Fruit fly (Drosophila melanogaster) whole organism, embryonic: ENCODE data around the gene Lsp1alpha.
A peak's percentile ranks its signal among the peaks of the same experiment; 100 is the strongest.

Source experiments
- CG1024 ChIP-seq: fragments of 200-800 bp; sonication (Bioruptor generic); IDR thresholded peaks from 2 replicates; pipeline ENCODE4 v1.3.6; 2022; ENCODE audit warnings: missing biosample characterization, missing genetic modification characterization
- CG11085 ChIP-seq: fragments of 200-800 bp; sonication (Bioruptor generic); IDR thresholded peaks from 2 replicates; pipeline ENCODE4 v1.3.6; 2022; ENCODE audit warnings: missing biosample characterization, missing genetic modification characterization
- CG11695 ChIP-seq: fragments of 200-800 bp; sonication (Bioruptor generic); IDR thresholded peaks from 3 replicates; pipeline ENCODE4 v1.3.6; 2022; ENCODE audit warnings: missing biosample characterization, missing genetic modification characterization
- CG13624 ChIP-seq: fragments of 200-800 bp; sonication (Bioruptor generic); optimal IDR thresholded peaks from 2 replicates; lab custom pipeline; 2016; ENCODE audit warnings: missing biosample characterization, missing genetic modification characterization
- CG13775 ChIP-seq: fragments of 200-800 bp; sonication (Bioruptor generic); optimal IDR thresholded peaks from 3 replicates; lab custom pipeline; 2017; ENCODE audit warnings: missing biosample characterization, mild to moderate bottlenecking, missing genetic modification characterization
- CG15011 ChIP-seq: fragments of 200-800 bp; sonication (Bioruptor generic); optimal IDR thresholded peaks from 3 replicates; lab custom pipeline; 2018; ENCODE audit warnings: missing biosample characterization, mild to moderate bottlenecking, missing genetic modification characterization
- CG1603 ChIP-seq: fragments of 200-800 bp; sonication (Bioruptor generic); optimal IDR thresholded peaks from 2 replicates; lab custom pipeline; 2019; ENCODE audit warnings: missing biosample characterization, mild to moderate bottlenecking, missing genetic modification characterization, moderate library complexity
- CG17186 ChIP-seq: fragments of 200-800 bp; sonication (Bioruptor generic); optimal IDR thresholded peaks from 3 replicates; lab custom pipeline; 2017; ENCODE audit warnings: missing biosample characterization, missing genetic modification reagents, missing genetic modification characterization
- CG17829 ChIP-seq: fragments of 200-800 bp; optimal IDR thresholded peaks from 2 replicates; lab custom pipeline; 2019; ENCODE audit warnings: missing biosample characterization, mild to moderate bottlenecking, missing genetic modification characterization, moderate library complexity
- CG18599 ChIP-seq: fragments of 200-800 bp; sonication (Bioruptor generic); optimal IDR thresholded peaks from 3 replicates; lab custom pipeline; 2017; ENCODE audit warnings: missing biosample characterization, missing genetic modification characterization, mild to moderate bottlenecking, moderate library complexity, missing genetic modification reagents
- CG30431 ChIP-seq: fragments of 200-800 bp; sonication (Bioruptor generic); optimal IDR thresholded peaks from 2 replicates; lab custom pipeline; 2017; ENCODE audit warnings: missing biosample characterization, missing genetic modification characterization
- CG4424 ChIP-seq: fragments of 200-800 bp; sonication (Bioruptor generic); optimal IDR thresholded peaks from 3 replicates; lab custom pipeline; 2016; ENCODE audit warnings: missing biosample characterization, missing genetic modification characterization
- CG6272 ChIP-seq: fragments of 200-800 bp; sonication (Bioruptor generic); IDR thresholded peaks from 2 replicates; pipeline ENCODE4 v1.3.6; 2022; ENCODE audit warnings: missing biosample characterization, missing genetic modification characterization
- CG6813 ChIP-seq: fragments of 200-800 bp; sonication (Bioruptor generic); optimal IDR thresholded peaks from 2 replicates; lab custom pipeline; 2017; ENCODE audit warnings: missing biosample characterization, missing genetic modification characterization, mild to moderate bottlenecking, moderate library complexity, missing genetic modification reagents
- CG7556 ChIP-seq: fragments of 200-800 bp; sonication (Bioruptor generic); optimal IDR thresholded peaks from 2 replicates; lab custom pipeline; 2017; ENCODE audit warnings: missing biosample characterization, mild to moderate bottlenecking, missing genetic modification characterization
- CG8924 ChIP-seq: fragments of 200-800 bp; optimal IDR thresholded peaks from 3 replicates; lab custom pipeline; 2019; ENCODE audit warnings: missing biosample characterization, mild to moderate bottlenecking, missing genetic modification characterization, moderate library complexity
- CG9797 ChIP-seq: fragments of 200-800 bp; sonication (Bioruptor generic); optimal IDR thresholded peaks from 3 replicates; lab custom pipeline; 2018; ENCODE audit warnings: missing biosample characterization, mild to moderate bottlenecking, missing genetic modification characterization
- CG9876 ChIP-seq: fragments of 200-800 bp; sonication (Bioruptor generic); optimal IDR thresholded peaks from 2 replicates; lab custom pipeline; 2016; ENCODE audit warnings: missing biosample characterization, missing genetic modification characterization
- D19A ChIP-seq: fragments of 200-800 bp; optimal IDR thresholded peaks from 3 replicates; lab custom pipeline; 2019; ENCODE audit warnings: missing biosample characterization, mild to moderate bottlenecking, missing genetic modification characterization, moderate library complexity
- Dek ChIP-seq: fragments of 200-800 bp; sonication (Bioruptor generic); optimal IDR thresholded peaks from 3 replicates; lab custom pipeline; 2019; ENCODE audit warnings: missing biosample characterization, mild to moderate bottlenecking, missing genetic modification characterization, moderate library complexity
- Drgx ChIP-seq: fragments of 200-800 bp; sonication (Bioruptor generic); IDR thresholded peaks from 2 replicates; pipeline ENCODE4 v1.3.6; 2022; ENCODE audit warnings: missing biosample characterization, missing genetic modification characterization
- Fer2 ChIP-seq: fragments of 200-800 bp; sonication (Bioruptor generic); optimal IDR thresholded peaks from 2 replicates; lab custom pipeline; 2018; ENCODE audit warnings: missing biosample characterization, mild to moderate bottlenecking, missing genetic modification characterization, moderate library complexity
- HHEX ChIP-seq: fragments of 200-800 bp; sonication (Bioruptor generic); optimal IDR thresholded peaks from 3 replicates; lab custom pipeline; 2017; ENCODE audit warnings: missing biosample characterization, mild to moderate bottlenecking, missing genetic modification characterization, missing genetic modification reagents
- Hsf ChIP-seq: fragments of 200-800 bp; sonication (Bioruptor generic); optimal IDR thresholded peaks from 3 replicates; lab custom pipeline; 2016; ENCODE audit warnings: missing biosample characterization, missing genetic modification characterization
- Lhr ChIP-seq: fragments of 200-800 bp; sonication (Bioruptor generic); optimal IDR thresholded peaks from 3 replicates; lab custom pipeline; 2017; ENCODE audit warnings: mild to moderate bottlenecking, missing biosample characterization, missing genetic modification reagents, missing genetic modification characterization
- MESR4 ChIP-seq: fragments of 200-800 bp; sonication (Bioruptor generic); optimal IDR thresholded peaks from 2 replicates; lab custom pipeline; 2018; ENCODE audit warnings: missing biosample characterization, mild to moderate bottlenecking, missing genetic modification characterization, moderate library complexity
- Meics ChIP-seq: fragments of 200-800 bp; sonication (Bioruptor generic); optimal IDR thresholded peaks from 2 replicates; lab custom pipeline; 2017; ENCODE audit warnings: missing biosample characterization, mild to moderate bottlenecking, missing genetic modification characterization
- Neu2 ChIP-seq: fragments of 200-800 bp; sonication (Bioruptor generic); optimal IDR thresholded peaks from 3 replicates; lab custom pipeline; 2016; ENCODE audit warnings: missing biosample characterization, missing genetic modification characterization, borderline replicate concordance
- Oli ChIP-seq: fragments of 200-800 bp; sonication (Bioruptor generic); optimal IDR thresholded peaks from 2 replicates; lab custom pipeline; 2018; ENCODE audit warnings: missing biosample characterization, mild to moderate bottlenecking, missing genetic modification characterization, moderate library complexity
- Spps ChIP-seq: fragments of 200-800 bp; sonication (Bioruptor generic); optimal IDR thresholded peaks from 2 replicates; lab custom pipeline; 2018; ENCODE audit warnings: missing biosample characterization, mild to moderate bottlenecking, missing genetic modification characterization
- Sry-δ ChIP-seq: fragments of 200-800 bp; sonication (Bioruptor generic); optimal IDR thresholded peaks from 2 replicates; lab custom pipeline; 2016; ENCODE audit warnings: missing biosample characterization, missing genetic modification characterization
- Xbp1 ChIP-seq: fragments of 200-800 bp; sonication (Bioruptor generic); optimal IDR thresholded peaks from 3 replicates; lab custom pipeline; 2016; ENCODE audit warnings: missing biosample characterization, mild to moderate bottlenecking, missing genetic modification characterization
- YL-1 ChIP-seq: fragments of 200-800 bp; sonication (Bioruptor generic); optimal IDR thresholded peaks from 3 replicates; lab custom pipeline; 2017; ENCODE audit warnings: missing biosample characterization, mild to moderate bottlenecking, missing genetic modification characterization
- ab ChIP-seq: fragments of 200-800 bp; sonication (Bioruptor generic); optimal IDR thresholded peaks from 2 replicates; lab custom pipeline; 2016; ENCODE audit warnings: missing biosample characterization, missing genetic modification characterization
- amos ChIP-seq: fragments of 200-800 bp; sonication (Bioruptor generic); IDR thresholded peaks from 2 replicates; pipeline ENCODE4 v1.3.6; 2022; ENCODE audit warnings: missing biosample characterization, missing genetic modification characterization; ENCODE audit not compliant: partially characterized antibody
- bowl ChIP-seq: fragments of 200-800 bp; sonication (Bioruptor generic); IDR thresholded peaks from 2 replicates; pipeline ENCODE4 v1.3.6; 2022; ENCODE audit warnings: missing biosample characterization, missing genetic modification characterization
- gce ChIP-seq: fragments of 200-800 bp; sonication (Bioruptor generic); IDR thresholded peaks from 3 replicates; pipeline ENCODE4 v1.3.6; 2022; ENCODE audit warnings: missing biosample characterization, missing genetic modification characterization
- gsb ChIP-seq: fragments of 200-800 bp; sonication (Bioruptor generic); IDR thresholded peaks from 2 replicates; pipeline ENCODE4 v1.3.6; 2022; ENCODE audit warnings: missing biosample characterization, missing genetic modification characterization
- ham ChIP-seq: fragments of 200-800 bp; sonication (Bioruptor generic); IDR thresholded peaks from 2 replicates; pipeline ENCODE4 v1.3.6; 2022; ENCODE audit warnings: missing biosample characterization, missing genetic modification characterization
- nerfin-2 ChIP-seq: fragments of 200-800 bp; sonication (Bioruptor generic); IDR thresholded peaks from 2 replicates; pipeline ENCODE4 v1.3.6; 2022; ENCODE audit warnings: missing biosample characterization, missing genetic modification characterization; ENCODE audit not compliant: partially characterized antibody
- pita ChIP-seq: fragments of 200-800 bp; sonication (Bioruptor generic); optimal IDR thresholded peaks from 2 replicates; lab custom pipeline; 2017; ENCODE audit warnings: missing biosample characterization, mild to moderate bottlenecking, missing genetic modification characterization
- pnt ChIP-seq: fragments of 200-800 bp; sonication (Bioruptor generic); optimal IDR thresholded peaks from 3 replicates; lab custom pipeline; 2016; ENCODE audit warnings: missing biosample characterization, missing genetic modification characterization
- pros ChIP-seq: fragments of 200-800 bp; sonication (Bioruptor generic); optimal IDR thresholded peaks from 3 replicates; lab custom pipeline; 2019; ENCODE audit warnings: missing biosample characterization, mild to moderate bottlenecking, missing genetic modification characterization, moderate library complexity
- ro ChIP-seq: fragments of 200-800 bp; sonication (Bioruptor generic); IDR thresholded peaks from 2 replicates; pipeline ENCODE4 v1.3.6; 2022; ENCODE audit warnings: missing biosample characterization, missing genetic modification characterization
- sens ChIP-seq: fragments of 200-800 bp; sonication (Bioruptor generic); peaks from one replicate; lab custom pipeline; 2016; ENCODE audit warnings: missing biosample characterization, missing genetic modification characterization
- sob ChIP-seq: fragments of 200-800 bp; sonication (Bioruptor generic); IDR thresholded peaks from 2 replicates; pipeline ENCODE4 v1.3.6; 2022; ENCODE audit warnings: missing biosample characterization, missing genetic modification characterization
- tin ChIP-seq: fragments of 200-800 bp; sonication (Bioruptor generic); optimal IDR thresholded peaks from 3 replicates; lab custom pipeline; 2016; ENCODE audit warnings: missing biosample characterization, missing genetic modification characterization
- z ChIP-seq: fragments of 200-800 bp; sonication (Bioruptor generic); IDR thresholded peaks from 3 replicates; pipeline ENCODE4 v1.3.6; 2022; ENCODE audit warnings: missing biosample characterization, missing genetic modification characterization
- zfh2 ChIP-seq: fragments of 200-800 bp; sonication (Bioruptor generic); optimal IDR thresholded peaks from 2 replicates; lab custom pipeline; 2016; ENCODE audit warnings: missing biosample characterization, missing genetic modification characterization

The Lsp1alpha gene

DNA sequence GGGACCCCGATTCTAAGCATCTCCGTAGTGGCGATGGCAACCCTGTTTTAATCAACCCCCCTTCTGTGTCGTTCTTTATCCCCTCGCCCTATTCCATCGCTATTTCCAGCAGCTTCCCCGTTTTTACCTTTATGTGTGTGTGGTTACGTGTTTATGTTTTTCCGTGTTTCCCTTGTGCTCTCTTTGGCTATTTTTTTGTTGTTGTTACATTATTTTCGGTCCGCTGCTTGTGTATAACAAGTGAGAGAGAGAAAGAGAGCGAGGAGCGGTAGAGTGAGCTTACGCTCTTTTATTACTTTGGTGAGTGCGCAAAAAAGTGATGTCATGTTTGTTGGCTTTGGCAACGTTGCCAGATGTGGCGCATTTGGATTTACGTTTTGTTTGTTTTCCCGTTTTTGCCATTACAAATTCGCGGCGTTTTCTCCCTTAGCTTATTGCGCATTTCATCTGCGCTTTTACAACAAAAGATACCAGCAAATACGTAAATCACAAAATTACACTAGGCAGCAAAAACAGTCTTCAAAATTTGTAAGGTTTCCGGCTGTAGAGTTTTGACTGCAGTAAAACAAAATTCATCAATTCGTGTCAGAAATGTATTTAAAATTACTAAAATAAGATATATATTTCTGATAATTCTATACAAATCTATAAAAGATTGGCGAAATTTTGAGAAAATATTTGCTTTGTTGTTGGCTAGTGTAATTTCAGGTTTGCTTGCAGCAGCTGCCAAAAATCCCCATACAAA, 19.7 kb upstream of the Lsp1alpha start (continued):
- TF ChIP-seq nerfin-2 (no peak), Dek (tag; lab: Kevin White, UChicago) (peak; percentile 27), CG13624 (GFP tag; lab: Kevin White, UChicago) (peak; percentile 48), ham (GFP tag; lab: Robert Waterston, UW) (no peak), CG6272 (GFP tag; lab: Robert Waterston, UW) (peak; percentile 17; the same call in 1 of the 2 replicates), Meics (GFP tag; lab: Kevin White, UChicago) (peak; percentile 78), CG6813 (peak; percentile 43), tin (no peak), z (GFP tag; lab: Robert Waterston, UW) (no peak), CG17829 (peak; percentile 36), Sry-δ (GFP tag; lab: Kevin White, UChicago) (peak; percentile 19), Hsf (GFP tag; lab: Kevin White, UChicago) (no peak), HHEX (GFP tag; lab: Kevin White, UChicago) (peak; percentile 56), zfh2 (GFP tag; lab: Kevin White, UChicago) (no peak), Neu2 (GFP tag; lab: Kevin White, UChicago) (no peak), gce (GFP tag; lab: Robert Waterston, UW) (0 out of 3 replicates have a peak, but pooled peaks have one; percentile 39), pnt (no peak), CG11085 (0 out of 2 replicates have a peak, but pooled peaks have one; percentile 23), MESR4 (GFP tag; lab: Kevin White, UChicago) (no peak), CG15011 (no peak), YL-1 (GFP tag; lab: Kevin White, UChicago) (no peak), Spps (tag; lab: Kevin White, UChicago) (no peak), ro (no peak), CG17186 (no peak), sens (GFP tag; lab: Kevin White, UChicago) (peak; percentile 91), Oli (peak; percentile 62), ab (GFP tag; lab: Kevin White, UChicago) (no peak), CG13775 (GFP tag; lab: Kevin White, UChicago) (peak; percentile 56), CG30431 (peak; percentile 10), bowl (GFP tag; lab: Robert Waterston, UW) (no peak), gsb (GFP tag; lab: Robert Waterston, UW) (peak; percentile 41; the same call in 1 of the 2 replicates), Lhr (GFP tag; lab: Kevin White, UChicago) (no peak), CG4424 (GFP tag; lab: Kevin White, UChicago) (peak; percentile 24), CG8924 (peak; percentile 58), CG11695 (GFP tag; lab: Robert Waterston, UW) (peak; percentile 64), CG7556 (GFP tag; lab: Kevin White, UChicago) (peak; percentile 47), CG9876 (no peak), CG1024 (no peak), CG1603 (tag; lab: Kevin White, UChicago) (peak; percentile 16), pita (GFP tag; lab: Kevin White, UChicago) (no peak), Fer2 (tag; lab: Kevin White, UChicago) (no peak), sob (GFP tag; lab: Robert Waterston, UW) (peak; percentile 32; the same call in 1 of the 2 replicates), pros (GFP tag; lab: Kevin White, UChicago) (no peak), Xbp1 (GFP tag; lab: Kevin White, UChicago) (no peak), Drgx (GFP tag; lab: Robert Waterston, UW) (no peak; the same call in 1 of the 2 replicates), D19A (tag; lab: Kevin White, UChicago) (peak; percentile 28), amos (no peak), CG9797 (GFP tag; lab: Kevin White, UChicago) (no peak), CG18599 (peak; percentile 60)
